Worm (Caenorhabditis elegans): Measurements from ENCODE around the gene C50H2.4.

C50H2.4 gene

ce11 chrV:9916665-9917064 is at the start of gene C50H2.4:
Gene C50H2.4 (plus strand): TSS chrV:9916965.
- TF ChIP-seq zip-5 (tag; optimal IDR thresholded peaks at IDR 0.05) (no peak), F13H6.1 (tag; optimal IDR thresholded peaks at IDR 0.05) (no peak), fax-1 (tag; optimal IDR thresholded peaks at IDR 0.05) (no peak), madf-2 (tag; optimal IDR thresholded peaks at IDR 0.05) (no peak), odd-2 (tag; optimal IDR thresholded peaks at IDR 0.05) (no peak), pat-9 (tag; optimal IDR thresholded peaks at IDR 0.05) (no peak), hlh-15 (tag; optimal IDR thresholded peaks at IDR 0.05) (no peak), ama-1 (optimal IDR thresholded peaks at IDR 0.05) (no peak), ttx-3 (tag; optimal IDR thresholded peaks at IDR 0.05) (no peak), pha-2 (tag; optimal IDR thresholded peaks at IDR 0.05) (no peak), nfya-1 (tag; optimal IDR thresholded peaks at IDR 0.05) (no peak), ceh-30 (tag; optimal IDR thresholded peaks at IDR 0.05) (no peak), lin-11 (tag; optimal IDR thresholded peaks at IDR 0.05) (no peak), K02D7.2 (tag; optimal IDR thresholded peaks at IDR 0.05) (no peak), eyg-1 (tag; optimal IDR thresholded peaks at IDR 0.05) (no peak), ceh-45 (GFP tag; IDR thresholded peaks at IDR 0.05) (no peak), C08G9.2 (tag; optimal IDR thresholded peaks at IDR 0.05) (no peak), pqm-1 (tag; optimal IDR thresholded peaks at IDR 0.05) (no peak), hlh-6 (tag; optimal IDR thresholded peaks at IDR 0.05) (no peak)

ce11 chrV:9868311-9868710 is 48.5 kb upstream of the C50H2.4 start, which contains the start of gene srab-17:
Gene srab-17 (minus strand): TSS chrV:9868411.
- TF ChIP-seq unc-3 (GFP tag; conservative IDR thresholded peaks at IDR 0.05) (no peak), unc-3 (tag; optimal IDR thresholded peaks at IDR 0.05) (no peak), fkh-10 (GFP tag; optimal IDR thresholded peaks at IDR 0.05) (no peak), pha-4 (tag; optimal IDR thresholded peaks at IDR 0.05) (no peak), K02D7.2 (tag; optimal IDR thresholded peaks at IDR 0.05) (no peak), ztf-16 (tag; optimal IDR thresholded peaks at IDR 0.05) (no peak), pha-2 (tag; optimal IDR thresholded peaks at IDR 0.05) (no peak), mec-3 (tag; optimal IDR thresholded peaks at IDR 0.05; ENCODE audit: borderline replicate concordance) (no peak), eyg-1 (tag; optimal IDR thresholded peaks at IDR 0.05) (no peak), sdc-2 (tag; optimal IDR thresholded peaks at IDR 0.05) (no peak)

ce11 chrV:9871339-9871738 is 45.4 kb upstream of the C50H2.4 start, which contains the start of gene srab-18:
Gene srab-18 (minus strand): TSS chrV:9871439.
- TF ChIP-seq ceh-30 (tag; optimal IDR thresholded peaks at IDR 0.05) (no peak), unc-3 (GFP tag; conservative IDR thresholded peaks at IDR 0.05) (no peak), unc-3 (tag; optimal IDR thresholded peaks at IDR 0.05) (no peak), unc-55 (GFP tag; optimal IDR thresholded peaks at IDR 0.05) (no peak), ceh-24 (tag; optimal IDR thresholded peaks at IDR 0.05) (no peak), elt-4 (tag; optimal IDR thresholded peaks at IDR 0.05) (no peak), dmd-4 (tag; optimal IDR thresholded peaks at IDR 0.05; ENCODE audit: borderline replicate concordance) (no peak), lim-6 (tag; optimal IDR thresholded peaks at IDR 0.05) (no peak), ceh-34 (tag; optimal IDR thresholded peaks at IDR 0.05) (no peak), C08G9.2 (tag; optimal IDR thresholded peaks at IDR 0.05) (no peak)

ce11 chrV:9879404-9879803 is 37.4 kb upstream of the C50H2.4 start, which contains the start of gene srab-26:
Gene srab-26 (minus strand): TSS chrV:9879504.
- TF ChIP-seq pqm-1 (tag; optimal IDR thresholded peaks at IDR 0.05) (no peak), ttx-3 (tag; optimal IDR thresholded peaks at IDR 0.05) (no peak), rnt-1 (tag; optimal IDR thresholded peaks at IDR 0.05) (no peak), C08G9.2 (tag; optimal IDR thresholded peaks at IDR 0.05) (no peak), ceh-22 (tag; optimal IDR thresholded peaks at IDR 0.05) (no peak), ceh-18 (tag; optimal IDR thresholded peaks at IDR 0.05) (no peak), odd-2 (tag; optimal IDR thresholded peaks at IDR 0.05) (no peak), nfya-1 (tag; optimal IDR thresholded peaks at IDR 0.05) (no peak), npax-4 (tag; optimal IDR thresholded peaks at IDR 0.05) (no peak), ceh-14 (tag; optimal IDR thresholded peaks at IDR 0.05) (no peak), ets-4 (tag; optimal IDR thresholded peaks at IDR 0.05) (no peak), fax-1 (tag; optimal IDR thresholded peaks at IDR 0.05) (no peak), C38D4.7 (GFP tag; optimal IDR thresholded peaks at IDR 0.05) (no peak)
